Worm (Caenorhabditis elegans) whole organism, L4/young adult: Measurements from ENCODE around the gene rnp-5.

Source experiments
- W03F9.2 ChIP-seq: fragments of 150-350 bp; optimal IDR thresholded peaks from 2 replicates; lab custom pipeline; 2014; ENCODE audit warnings: missing biosample characterization, missing genetic modification characterization
- dao-5 ChIP-seq: sonication (generic microtip); optimal IDR thresholded peaks from 2 replicates; lab custom pipeline; 2016; ENCODE audit warnings: missing genotype, missing genetic modification characterization, moderate library complexity, missing compliant biosample characterization

DNA sequence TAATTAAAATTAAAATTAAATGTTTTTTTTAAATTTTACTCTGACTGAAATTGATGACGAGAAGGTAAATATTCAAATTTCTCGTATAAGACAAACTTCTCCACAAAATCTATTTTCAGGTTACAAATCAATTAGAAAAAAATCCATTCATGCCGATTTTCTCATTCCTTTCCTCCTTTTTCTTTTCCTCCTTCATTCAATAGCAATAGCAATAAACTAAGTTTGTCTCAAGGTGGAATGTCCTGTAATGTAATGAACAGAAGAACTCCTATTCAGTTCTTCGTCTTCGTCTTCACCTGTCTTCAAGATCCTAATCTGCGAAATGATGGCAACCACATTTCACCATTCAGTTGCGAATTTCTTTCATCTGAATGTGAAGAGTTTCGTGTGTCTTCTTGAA lies 37.9 kb downstream of the rnp-5 start, which contains the start of gene dac-1:
- TF ChIP-seq W03F9.2 (no peak), dao-5 (tag; lab: Kevin White, UChicago) (no peak)
